Fruit fly (Drosophila melanogaster): ENCODE data around the gene RnrL.

RnrL gene

DNA sequence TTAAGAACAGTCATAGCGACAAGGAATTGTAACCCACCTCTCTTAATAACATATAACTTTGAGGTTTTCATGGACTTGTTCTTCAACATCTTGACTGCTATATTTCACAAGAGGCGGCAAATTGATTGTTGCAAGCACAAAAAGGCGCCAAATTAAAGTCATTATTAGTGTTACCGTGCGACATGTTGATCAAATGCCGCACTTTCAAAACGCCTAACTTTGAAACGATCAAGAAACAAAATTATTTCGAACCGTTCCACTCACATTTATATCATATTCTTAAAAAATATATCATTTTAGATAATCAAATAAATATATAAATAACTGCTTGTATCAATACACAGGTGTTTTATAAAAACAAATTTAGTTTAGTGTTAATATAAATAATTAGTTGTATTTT, at the start of gene RnrL:
Gene RnrL (minus strand): TSS at position 154 of the 400 bp plus-strand sequence.
- TF ChIP-seq pzg (GFP tag; optimal IDR thresholded peaks at IDR 0.05) (peak; percentile 40), Dp (GFP tag; optimal IDR thresholded peaks at IDR 0.05) (peak; percentile 75), CG3163 (GFP tag; optimal IDR thresholded peaks at IDR 0.05) (no peak), CG1603 (tag; optimal IDR thresholded peaks at IDR 0.05) (peak; percentile 95), dpn (GFP tag; optimal IDR thresholded peaks at IDR 0.05) (no peak), E2f2 (GFP tag; IDR thresholded peaks at IDR 0.05) (peak; percentile 80), BEAF-32 (GFP tag; optimal IDR thresholded peaks at IDR 0.05) (peak; percentile 7), sens (GFP tag) (peak; percentile 10), scrt (GFP tag; optimal IDR thresholded peaks at IDR 0.05) (no peak), stwl (tag; optimal IDR thresholded peaks at IDR 0.05) (peak; percentile 48), trem (tag; optimal IDR thresholded peaks at IDR 0.05) (peak; percentile 6), CG30020 (tag; optimal IDR thresholded peaks at IDR 0.05) (peak; percentile 89), CG8290 (GFP tag; optimal IDR thresholded peaks at IDR 0.05) (peak; percentile 46), CG8290 (tag; optimal IDR thresholded peaks at IDR 0.05) (no peak), MBD-R2 (GFP tag; IDR thresholded peaks at IDR 0.05) (peak; percentile 37), trh (GFP tag; optimal IDR thresholded peaks at IDR 0.05) (no peak), CG9797 (GFP tag; optimal IDR thresholded peaks at IDR 0.05) (peak; percentile 59), pfk (GFP tag; optimal IDR thresholded peaks at IDR 0.05) (peak; percentile 85), CG2116 (GFP tag; optimal IDR thresholded peaks at IDR 0.05) (peak; percentile 5), gfzf (GFP tag; optimal IDR thresholded peaks at IDR 0.05) (peak; percentile 64), CG14710 (tag; optimal IDR thresholded peaks at IDR 0.05) (peak; percentile 7), CG32532 (GFP tag; IDR thresholded peaks at IDR 0.05) (no peak), MTF-1 (GFP tag; optimal IDR thresholded peaks at IDR 0.05; ENCODE audit: borderline replicate concordance) (no peak), Bgb (GFP tag; IDR thresholded peaks at IDR 0.05; ENCODE audit: partially characterized antibody) (no peak), row (GFP tag; IDR thresholded peaks at IDR 0.05) (peak; percentile 39; the same call in 2 of the 3 replicates), Neu2 (GFP tag; optimal IDR thresholded peaks at IDR 0.05; ENCODE audit: borderline replicate concordance) (no peak)

DNA sequence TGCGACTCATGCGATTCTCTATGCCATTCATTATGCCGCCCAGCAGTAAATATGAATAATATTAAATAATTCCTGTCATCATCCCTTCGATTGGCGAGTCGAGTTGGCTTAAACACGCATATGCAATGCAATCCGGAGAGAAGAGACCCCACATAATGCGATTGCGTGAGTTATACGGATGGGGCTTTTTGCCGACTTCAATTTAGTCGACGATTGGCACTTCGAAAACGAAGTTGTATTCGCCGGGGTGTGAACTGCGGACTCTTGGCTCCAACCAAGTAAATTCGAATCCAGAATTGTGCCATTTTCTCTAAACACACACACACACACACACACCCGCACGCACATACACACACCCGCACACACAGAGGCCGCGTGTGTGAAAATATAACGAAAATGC, 48.5 kb upstream of the RnrL start:
- TF ChIP-seq CG12071 (GFP tag; optimal IDR thresholded peaks at IDR 0.05): no peak
- no peak for TF ChIP-seq H15 (GFP tag; IDR thresholded peaks at IDR 0.05)
- TF ChIP-seq CG4707 (GFP tag; optimal IDR thresholded peaks at IDR 0.05): no peak
- TF ChIP-seq cad (GFP tag; optimal IDR thresholded peaks at IDR 0.05): no peak
- no peak for TF ChIP-seq klu (GFP tag; IDR thresholded peaks at IDR 0.05)
- TF ChIP-seq Stat92E (GFP tag; optimal IDR thresholded peaks at IDR 0.05): no peak
- no peak for TF ChIP-seq peb (GFP tag; IDR thresholded peaks at IDR 0.05)
- no peak for TF ChIP-seq CG17912 (GFP tag; optimal IDR thresholded peaks at IDR 0.05)
- TF ChIP-seq kah (GFP tag; optimal IDR thresholded peaks at IDR 0.05): no peak
- TF ChIP-seq Deaf1 (tag; optimal IDR thresholded peaks at IDR 0.05): peak; percentile 83
- TF ChIP-seq cg (GFP tag; optimal IDR thresholded peaks at IDR 0.05): peak; percentile 65
- TF ChIP-seq Trl (optimal IDR thresholded peaks at IDR 0.05): no peak
- peak; percentile 1 for TF ChIP-seq Trl (GFP tag; optimal IDR thresholded peaks at IDR 0.05)
- no peak for TF ChIP-seq CG12942 (GFP tag; optimal IDR thresholded peaks at IDR 0.05)
- no peak for TF ChIP-seq vnd (GFP tag; IDR thresholded peaks at IDR 0.05; ENCODE audit: partially characterized antibody)
- TF ChIP-seq trh (GFP tag; optimal IDR thresholded peaks at IDR 0.05): no peak
- TF ChIP-seq ewg (GFP tag; optimal IDR thresholded peaks at IDR 0.05): peak; percentile 90
- no peak for TF ChIP-seq CG2129 (GFP tag; IDR thresholded peaks at IDR 0.05; ENCODE audit: partially characterized antibody)
- no peak for TF ChIP-seq gro (GFP tag; optimal IDR thresholded peaks at IDR 0.05)
- TF ChIP-seq ci (GFP tag; IDR thresholded peaks at IDR 0.05): no peak
- no peak for TF ChIP-seq Spps (tag; optimal IDR thresholded peaks at IDR 0.05)
- TF ChIP-seq Pdp1 (GFP tag; optimal IDR thresholded peaks at IDR 0.05): peak in 1 of 2 experiments; percentile 40
- TF ChIP-seq Dfd (GFP tag; optimal IDR thresholded peaks at IDR 0.05): peak in 1 of 2 experiments; percentile 8
- no peak for TF ChIP-seq Lim3 (GFP tag; IDR thresholded peaks at IDR 0.05)
- TF ChIP-seq bbx (GFP tag; IDR thresholded peaks at IDR 0.05; ENCODE audit: partially characterized antibody): no peak
- no peak for TF ChIP-seq Dbx (GFP tag; IDR thresholded peaks at IDR 0.05)
- no peak for TF ChIP-seq CG7372 (GFP tag; IDR thresholded peaks at IDR 0.05)

Measured in whole organism, embryonic.